Worm (Caenorhabditis elegans) whole organism, L1 larva: ENCODE data around the gene lurp-4.

Experiments
- C04F5.9 ChIP-seq: sonication (generic microtip); optimal IDR thresholded peaks from 2 replicates; lab custom pipeline; 2016; ENCODE audit warnings: missing genetic modification characterization, missing compliant biosample characterization
- C16A3.4 ChIP-seq: fragments of 150-350 bp; optimal IDR thresholded peaks from 2 replicates; lab custom pipeline; 2014; ENCODE audit warnings: missing biosample characterization, missing genetic modification characterization
- C34B4.2 ChIP-seq: sonication (generic microtip); optimal IDR thresholded peaks from 2 replicates; lab custom pipeline; 2017; ENCODE audit warnings: mild to moderate bottlenecking, missing genetic modification characterization, missing compliant biosample characterization
- aha-1 ChIP-seq: fragments of 150-350 bp; optimal IDR thresholded peaks from 2 replicates; lab custom pipeline; 2014; ENCODE audit warnings: missing biosample characterization, missing genetic modification characterization
- aly-2 ChIP-seq: fragments of 150-350 bp; optimal IDR thresholded peaks from 2 replicates; lab custom pipeline; 2014; ENCODE audit warnings: missing biosample characterization, missing genetic modification characterization
- blmp-1 ChIP-seq: fragments of 150-350 bp; optimal IDR thresholded peaks from 2 replicates; lab custom pipeline; 2014; ENCODE audit warnings: missing biosample characterization, missing genetic modification characterization
- ceh-63 ChIP-seq: fragments of 200-800 bp; sonication (Bioruptor generic); optimal IDR thresholded peaks from 2 replicates; lab custom pipeline; 2018; ENCODE audit warnings: mild to moderate bottlenecking, missing genetic modification characterization, missing compliant biosample characterization
- ceh-82 ChIP-seq, 3 experiments: fragments of 150-350 bp in 1 of 3; sonication (generic microtip) in 2 of 3; optimal IDR thresholded peaks; 2 replicates each; lab custom pipeline; 2014 to 2017; ENCODE audit warnings: missing biosample characterization in 3 of 3, missing genetic modification characterization in 3 of 3
- ceh-90 ChIP-seq: sonication (generic microtip); optimal IDR thresholded peaks from 2 replicates; lab custom pipeline; 2016; ENCODE audit warnings: missing genetic modification characterization, missing compliant biosample characterization
- ces-1 ChIP-seq: fragments of 150-350 bp; optimal IDR thresholded peaks from 2 replicates; lab custom pipeline; 2014; ENCODE audit warnings: missing biosample characterization, missing genetic modification reagents, missing genetic modification characterization
- dpl-1 ChIP-seq, 3 experiments: fragments of 150-350 bp in 2 of 3; sonication (generic microtip) in 1 of 3; optimal IDR thresholded peaks; 2 replicates each; lab custom pipeline; 2014 to 2017; ENCODE audit warnings: missing biosample characterization in 3 of 3, missing genetic modification characterization in 3 of 3, missing genetic modification reagents in 3 of 3
- dsc-1 ChIP-seq: sonication (generic microtip); optimal IDR thresholded peaks from 2 replicates; lab custom pipeline; 2016; ENCODE audit warnings: mild to moderate bottlenecking, missing genetic modification characterization, missing compliant biosample characterization
- efl-1 ChIP-seq, 4 experiments: fragments of 150-350 bp; optimal IDR thresholded peaks in 3 of 4; peaks in 1 of 4; 1 replicate in 1 of 4; 2 replicates in 3 of 4; lab custom pipeline; 2014; ENCODE audit warnings: missing biosample characterization in 2 of 4, missing genetic modification characterization in 2 of 4, missing genetic modification reagents in 2 of 4
- egl-13 ChIP-seq: sonication (generic microtip); optimal IDR thresholded peaks from 2 replicates; lab custom pipeline; 2016; ENCODE audit warnings: missing genotype, missing genetic modification reagents, missing genetic modification characterization, missing compliant biosample characterization
- egl-27 ChIP-seq, 2 experiments: fragments of 150-350 bp in 1 of 2; sonication (generic microtip); optimal IDR thresholded peaks; 3 replicates each; lab custom pipeline; 2017 to 2018; ENCODE audit warnings: missing biosample characterization in 2 of 2, missing genetic modification characterization in 2 of 2, missing genetic modification reagents in 2 of 2
- elt-2 ChIP-seq: sonication (generic microtip); optimal IDR thresholded peaks from 2 replicates; lab custom pipeline; 2016; ENCODE audit warnings: missing genetic modification characterization, mild to moderate bottlenecking, inconsistent platforms, missing compliant biosample characterization, missing genetic modification reagents
- fkh-4 ChIP-seq: sonication (generic microtip); optimal IDR thresholded peaks from 2 replicates; lab custom pipeline; 2016; ENCODE audit warnings: missing compliant biosample characterization, missing genetic modification characterization, borderline replicate concordance
- fos-1 ChIP-seq: fragments of 150-350 bp; optimal IDR thresholded peaks from 2 replicates; lab custom pipeline; 2014; ENCODE audit warnings: missing biosample characterization, missing genetic modification characterization
- grh-1 ChIP-seq: fragments of 200-800 bp; sonication (Bioruptor generic); IDR thresholded peaks from 2 replicates; pipeline ENCODE4 v1.3.6; 2022; ENCODE audit warnings: missing genetic modification reagents, missing genetic modification characterization, missing compliant biosample characterization
- hlh-17 ChIP-seq: fragments of 200-800 bp; sonication (Bioruptor generic); optimal IDR thresholded peaks from 2 replicates; lab custom pipeline; 2018; ENCODE audit warnings: missing genetic modification characterization, mild to moderate bottlenecking, missing compliant biosample characterization, moderate library complexity, borderline replicate concordance
- isw-1 ChIP-seq: fragments of 200-800 bp; sonication (Bioruptor generic); IDR thresholded peaks from 2 replicates; pipeline ENCODE4 v1.3.6; 2022; ENCODE audit warnings: missing genetic modification characterization, missing compliant biosample characterization
- lin-13 ChIP-seq: fragments of 150-350 bp; optimal IDR thresholded peaks from 2 replicates; lab custom pipeline; 2014; ENCODE audit warnings: missing biosample characterization, missing genetic modification reagents, missing genetic modification characterization
- lin-14 ChIP-seq: fragments of 200-800 bp; sonication (Bioruptor generic); optimal IDR thresholded peaks from 2 replicates; lab custom pipeline; 2018; ENCODE audit warnings: mild to moderate bottlenecking, missing genetic modification characterization, moderate library complexity, missing compliant biosample characterization
- lin-35 ChIP-seq, 2 experiments: fragments of 150-350 bp; optimal IDR thresholded peaks; 2 replicates each; lab custom pipeline; 2014; ENCODE audit warnings: missing biosample characterization in 2 of 2, missing genetic modification characterization in 2 of 2, missing genetic modification reagents in 2 of 2
- lin-39 ChIP-seq: fragments of 150-350 bp; optimal IDR thresholded peaks from 2 replicates; lab custom pipeline; 2014; ENCODE audit warnings: missing biosample characterization, missing genetic modification reagents, missing genetic modification characterization
- mab-9 ChIP-seq: fragments of 200-800 bp; sonication (Bioruptor generic); IDR thresholded peaks from 2 replicates; pipeline ENCODE4 v1.3.6; 2022; ENCODE audit warnings: missing genetic modification reagents, missing genetic modification characterization, missing compliant biosample characterization
- mef-2 ChIP-seq: fragments of 150-350 bp; optimal IDR thresholded peaks from 2 replicates; lab custom pipeline; 2014; ENCODE audit warnings: missing biosample characterization, missing genetic modification characterization
- nhr-11 ChIP-seq: fragments of 150-350 bp; optimal IDR thresholded peaks from 2 replicates; lab custom pipeline; 2014; ENCODE audit warnings: missing biosample characterization, missing genetic modification characterization
- nhr-19 ChIP-seq: fragments of 200-800 bp; sonication (Bioruptor generic); conservative IDR thresholded peaks from 2 replicates; pipeline ENCODE4 v1.3.6; 2022; ENCODE audit warnings: missing genetic modification characterization, missing compliant biosample characterization
- nhr-20 ChIP-seq: sonication (generic microtip); optimal IDR thresholded peaks from 2 replicates; lab custom pipeline; 2016; ENCODE audit warnings: mild to moderate bottlenecking, missing genetic modification characterization, missing compliant biosample characterization
- nhr-237 ChIP-seq: fragments of 150-350 bp; optimal IDR thresholded peaks from 2 replicates; lab custom pipeline; 2014; ENCODE audit warnings: missing biosample characterization, missing genetic modification characterization
- nhr-28 ChIP-seq: fragments of 150-350 bp; optimal IDR thresholded peaks from 2 replicates; lab custom pipeline; 2014; ENCODE audit warnings: missing biosample characterization, missing genetic modification characterization
- nhr-71 ChIP-seq: sonication (generic microtip); optimal IDR thresholded peaks from 2 replicates; lab custom pipeline; 2016; ENCODE audit warnings: mild to moderate bottlenecking, missing genetic modification characterization, moderate library complexity, missing compliant biosample characterization
- nhr-76 ChIP-seq: sonication (generic microtip); optimal IDR thresholded peaks from 2 replicates; lab custom pipeline; 2017; ENCODE audit warnings: missing biosample characterization, missing genetic modification characterization
- nhr-84 ChIP-seq: sonication (generic microtip); optimal IDR thresholded peaks from 2 replicates; lab custom pipeline; 2017; ENCODE audit warnings: missing biosample characterization, missing genetic modification characterization
- nhr-85 ChIP-seq: sonication (generic microtip); peaks from one replicate; lab custom pipeline; 2016; ENCODE audit warnings: missing genetic modification characterization, inconsistent platforms, missing compliant biosample characterization
- pax-3 ChIP-seq: fragments of 200-800 bp; sonication (Bioruptor generic); optimal IDR thresholded peaks from 2 replicates; lab custom pipeline; 2018; ENCODE audit warnings: mild to moderate bottlenecking, missing genetic modification characterization, moderate library complexity, missing compliant biosample characterization
- snu-23 ChIP-seq: sonication (generic microtip); optimal IDR thresholded peaks from 2 replicates; lab custom pipeline; 2016; ENCODE audit warnings: missing genetic modification characterization, missing compliant biosample characterization
- unc-30 ChIP-seq: sonication (generic microtip); optimal IDR thresholded peaks from 2 replicates; lab custom pipeline; 2017; ENCODE audit warnings: missing biosample characterization, missing genetic modification characterization
- unc-86 ChIP-seq: sonication (generic microtip); optimal IDR thresholded peaks from 2 replicates; lab custom pipeline; 2016; ENCODE audit warnings: missing genetic modification characterization, missing compliant biosample characterization
- unc-98 ChIP-seq: fragments of 200-800 bp; sonication (Bioruptor generic); IDR thresholded peaks from 2 replicates; pipeline ENCODE4 v1.3.6; 2022; ENCODE audit warnings: missing genetic modification characterization, missing compliant biosample characterization
- vab-15 ChIP-seq: sonication (generic microtip); optimal IDR thresholded peaks from 2 replicates; lab custom pipeline; 2017; ENCODE audit warnings: missing genotype, mild to moderate bottlenecking, missing genetic modification characterization, missing compliant biosample characterization
- xbp-1 ChIP-seq: sonication (generic microtip); optimal IDR thresholded peaks from 2 replicates; lab custom pipeline; 2016; ENCODE audit warnings: missing genetic modification characterization, missing compliant biosample characterization
- ztf-11 ChIP-seq, 2 experiments: sonication (generic microtip); optimal IDR thresholded peaks; 2 replicates each; lab custom pipeline; 2016 to 2017; ENCODE audit warnings: missing genetic modification characterization in 2 of 2, missing biosample characterization in 1 of 2, missing compliant biosample characterization in 1 of 2

lurp-4 gene

DNA sequence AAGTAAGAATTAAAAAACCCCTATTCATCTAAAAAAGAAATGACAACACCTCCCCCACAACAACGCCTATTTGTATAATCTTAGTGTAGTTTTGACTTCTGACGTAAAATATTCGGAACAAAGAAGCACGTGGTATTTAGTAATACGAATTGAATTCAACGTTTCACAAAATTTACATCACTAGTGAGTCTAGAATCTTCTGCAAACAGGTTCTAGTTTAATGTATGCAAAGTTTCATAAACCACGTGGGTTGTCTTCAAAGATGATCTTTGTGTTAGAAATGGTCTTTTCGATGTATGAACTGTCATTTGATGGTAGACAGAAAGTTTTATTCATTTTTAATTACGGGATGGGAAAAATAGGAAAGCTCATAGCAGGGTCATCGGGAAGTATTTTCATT is 19.3 kb upstream of the lurp-4 start:
- TF ChIP-seq efl-1 (optimal IDR thresholded peaks at IDR 0.05; lab: Kevin White, UChicago) (no peak), efl-1 (GFP tag; optimal IDR thresholded peaks at IDR 0.05 in 1 of 2; lab: Kevin White, UChicago) (peak in 1 of 2 experiments; percentile 56), nhr-76 (tag; lab: Kevin White, UChicago) (no peak), egl-27 (tag; optimal IDR thresholded peaks at IDR 0.05; lab: Kevin White, UChicago) (no peak), unc-86 (tag; lab: Kevin White, UChicago) (no peak), nhr-71 (tag; lab: Kevin White, UChicago) (peak; percentile 24), lin-14 (GFP tag; lab: Kevin White, UChicago) (no peak), nhr-85 (tag; lab: Kevin White, UChicago) (peak; percentile 70), nhr-237 (tag; lab: Kevin White, UChicago) (no peak), C16A3.4 (no peak), nhr-20 (tag; lab: Kevin White, UChicago) (peak; percentile 42), snu-23 (GFP tag; lab: Kevin White, UChicago) (peak; percentile 62), xbp-1 (tag; lab: Kevin White, UChicago) (peak; percentile 2), grh-1 (GFP tag; lab: Robert Waterston, UW) (no peak), ces-1 (GFP tag; lab: Kevin White, UChicago) (no peak), pax-3 (no peak), fkh-4 (tag; lab: Kevin White, UChicago) (no peak), lin-35 (GFP tag; optimal IDR thresholded peaks at IDR 0.05; lab: Kevin White, UChicago) (peak in 1 of 2 experiments; percentile 18), dsc-1 (tag; lab: Kevin White, UChicago) (peak; percentile 28), lin-13 (GFP tag; lab: Kevin White, UChicago) (no peak)

DNA sequence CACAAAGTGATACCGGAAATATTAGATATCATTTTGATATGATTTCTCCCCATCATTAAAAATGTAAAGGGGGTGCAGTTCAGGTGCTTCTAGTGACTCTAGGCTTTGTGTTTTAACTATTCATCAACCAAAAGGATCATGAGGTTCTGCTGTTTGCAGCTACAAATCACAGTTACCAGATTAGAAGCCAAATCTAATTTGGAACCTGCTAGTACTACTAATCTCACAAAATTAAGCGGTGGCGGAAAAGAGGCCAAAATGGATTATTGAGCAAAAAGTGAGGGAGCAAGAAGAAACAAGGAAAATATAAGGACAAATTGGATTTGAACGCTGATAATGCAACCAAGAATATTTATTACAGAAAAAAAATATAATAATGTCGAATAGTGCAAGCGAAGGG is 18.3 kb upstream of the lurp-4 start:
- TF ChIP-seq ces-1 (GFP tag; lab: Kevin White, UChicago) (no peak), mab-9 (GFP tag; lab: Robert Waterston, UW) (no peak), dsc-1 (tag; lab: Kevin White, UChicago) (peak; percentile 70), dpl-1 (GFP tag; optimal IDR thresholded peaks at IDR 0.05; lab: Kevin White, UChicago) (no peak), mef-2 (no peak), nhr-28 (no peak), pax-3 (peak; percentile 19)

DNA sequence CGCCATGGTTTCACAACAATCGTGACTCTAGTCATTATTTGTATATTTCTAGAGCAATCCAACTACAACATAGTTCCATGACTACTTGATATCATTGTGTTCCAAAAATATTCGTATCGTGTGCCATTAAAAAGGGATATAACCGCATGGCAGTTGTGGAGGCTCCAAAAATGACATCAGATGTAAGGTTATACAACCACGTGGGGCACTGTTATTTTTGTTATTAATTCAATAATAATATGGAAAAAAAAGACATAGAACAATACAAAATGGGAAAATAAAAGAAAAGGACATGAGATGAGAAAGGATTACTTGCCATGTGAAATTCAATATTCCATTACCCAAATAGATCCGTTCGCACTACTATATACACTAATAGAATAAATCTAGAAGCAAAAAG is 17.0 kb upstream of the lurp-4 start:
- TF ChIP-seq lin-14 (GFP tag; lab: Kevin White, UChicago) (no peak), pax-3 (peak; percentile 61), dsc-1 (tag; lab: Kevin White, UChicago) (peak; percentile 62)

DNA sequence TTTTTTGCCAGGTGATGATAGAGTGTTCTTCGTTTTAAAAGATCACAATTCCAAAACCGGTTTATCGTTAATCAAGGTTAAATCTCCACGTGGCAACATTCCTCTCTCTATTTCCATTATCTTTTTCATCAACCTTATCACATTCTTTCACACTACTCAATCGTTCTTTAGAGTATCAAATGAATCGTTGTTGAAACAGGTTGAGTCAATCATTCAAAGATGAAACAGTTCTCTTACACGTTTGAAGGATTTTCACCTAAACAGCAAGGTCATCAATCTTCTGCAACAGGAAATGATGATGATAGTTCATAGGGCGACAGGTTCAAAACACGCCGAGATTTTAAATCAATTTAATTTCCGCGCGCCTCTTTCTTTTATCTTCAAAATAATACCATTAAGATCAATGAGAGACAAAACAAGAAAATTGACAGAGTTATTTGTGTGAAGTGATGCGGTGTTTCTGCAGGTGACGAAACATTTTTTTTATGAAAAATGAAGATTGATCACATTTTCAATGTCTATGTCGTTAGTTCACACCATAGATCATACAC is 11.2 kb upstream of the lurp-4 start:
- TF ChIP-seq lin-35 (GFP tag; optimal IDR thresholded peaks at IDR 0.05; lab: Kevin White, UChicago): peak; percentile 5 to 71
- no peak for TF ChIP-seq mef-2
- TF ChIP-seq egl-13 (tag; lab: Kevin White, UChicago): no peak
- TF ChIP-seq nhr-237 (tag; lab: Kevin White, UChicago): no peak
- no peak for TF ChIP-seq aly-2 (tag; lab: Kevin White, UChicago)
- no peak for TF ChIP-seq unc-98
- peak; percentile 100 for TF ChIP-seq nhr-85 (tag; lab: Kevin White, UChicago)
- TF ChIP-seq lin-39 (tag; lab: Kevin White, UChicago): peak; percentile 75
- TF ChIP-seq dpl-1 (GFP tag; optimal IDR thresholded peaks at IDR 0.05; lab: Kevin White, UChicago): peak in 1 of 3 experiments; percentile 64
- TF ChIP-seq nhr-28: no peak
- peak; percentile 74 for TF ChIP-seq vab-15 (tag; lab: Kevin White, UChicago)
- TF ChIP-seq C34B4.2 (tag; lab: Kevin White, UChicago): no peak
- peak; percentile 40 for TF ChIP-seq C04F5.9
- no peak for TF ChIP-seq unc-30 (tag; lab: Kevin White, UChicago)
- TF ChIP-seq ceh-82 (tag; optimal IDR thresholded peaks at IDR 0.05; lab: Kevin White, UChicago): peak in 2 of 3 experiments; percentile 2 to 25
- peak; percentile 62 for TF ChIP-seq elt-2 (tag; lab: Kevin White, UChicago)
- TF ChIP-seq ceh-90: no peak
- no peak for TF ChIP-seq pax-3
- TF ChIP-seq hlh-17: no peak
- no peak for TF ChIP-seq nhr-84
- TF ChIP-seq nhr-19 (GFP tag; lab: Robert Waterston, UW): peak; percentile 97
- TF ChIP-seq lin-14 (GFP tag; lab: Kevin White, UChicago): peak; percentile 96
- no peak for TF ChIP-seq ztf-11 (tag; optimal IDR thresholded peaks at IDR 0.05; lab: Kevin White, UChicago)
- peak; percentile 93 for TF ChIP-seq blmp-1 (tag; lab: Kevin White, UChicago)
- TF ChIP-seq nhr-11 (tag; lab: Kevin White, UChicago): peak; percentile 47
- no peak for TF ChIP-seq fos-1 (tag; lab: Kevin White, UChicago)
- no peak for TF ChIP-seq ceh-63 (GFP tag; lab: Kevin White, UChicago)
- no peak for TF ChIP-seq isw-1 (GFP tag; lab: Robert Waterston, UW)
- no peak for TF ChIP-seq nhr-76 (tag; lab: Kevin White, UChicago)
- no peak for TF ChIP-seq aha-1 (tag; lab: Kevin White, UChicago)
- TF ChIP-seq xbp-1 (tag; lab: Kevin White, UChicago): peak; percentile 36
